Worm (Caenorhabditis elegans) whole organism, late embryonic: ENCODE results near the gene F10C2.3.

ENCODE experiments used
- T23F11.4 ChIP-seq: fragments of 200-800 bp; sonication (Bioruptor generic); optimal IDR thresholded peaks from 2 replicates; lab custom pipeline; 2018; ENCODE audit warnings: mild to moderate bottlenecking, missing genetic modification characterization, missing compliant biosample characterization
- Y22D7AL.16 ChIP-seq: sonication (generic microtip); optimal IDR thresholded peaks from 2 replicates; lab custom pipeline; 2016; ENCODE audit warnings: missing genetic modification characterization, missing compliant biosample characterization
- ahr-1 ChIP-seq: sonication (generic microtip); optimal IDR thresholded peaks from 2 replicates; lab custom pipeline; 2016; ENCODE audit warnings: missing genetic modification characterization, missing compliant biosample characterization
- ama-1 ChIP-seq: fragments of 150-350 bp; optimal IDR thresholded peaks from 2 replicates; lab custom pipeline; 2014
- ceh-18 ChIP-seq: sonication (generic microtip); optimal IDR thresholded peaks from 2 replicates; lab custom pipeline; 2016; ENCODE audit warnings: missing genetic modification characterization, missing compliant biosample characterization
- ceh-19 ChIP-seq: fragments of 200-800 bp; sonication (Bioruptor generic); optimal IDR thresholded peaks from 2 replicates; lab custom pipeline; 2018; ENCODE audit warnings: mild to moderate bottlenecking, missing genetic modification characterization, missing compliant biosample characterization
- ceh-22 ChIP-seq: sonication (generic microtip); optimal IDR thresholded peaks from 2 replicates; lab custom pipeline; 2017; ENCODE audit warnings: missing biosample characterization, missing genetic modification characterization
- ceh-24 ChIP-seq: sonication (generic microtip); optimal IDR thresholded peaks from 2 replicates; lab custom pipeline; 2016; ENCODE audit warnings: mild to moderate bottlenecking, missing genetic modification characterization, missing compliant biosample characterization
- ceh-30 ChIP-seq: fragments of 150-350 bp; optimal IDR thresholded peaks from 2 replicates; lab custom pipeline; 2014; ENCODE audit warnings: missing biosample characterization, missing genetic modification characterization
- ceh-34 ChIP-seq: sonication (generic microtip); optimal IDR thresholded peaks from 2 replicates; lab custom pipeline; 2016; ENCODE audit warnings: mild to moderate bottlenecking, missing genetic modification characterization, missing compliant biosample characterization
- dmd-4 ChIP-seq: sonication (generic microtip); optimal IDR thresholded peaks from 2 replicates; lab custom pipeline; 2016; ENCODE audit warnings: borderline replicate concordance, missing genetic modification characterization, missing compliant biosample characterization
- elt-2 ChIP-seq: sonication (generic microtip); optimal IDR thresholded peaks from 2 replicates; lab custom pipeline; 2016; ENCODE audit warnings: missing genetic modification reagents, missing genetic modification characterization, missing compliant biosample characterization
- elt-4 ChIP-seq: sonication (generic microtip); optimal IDR thresholded peaks from 2 replicates; lab custom pipeline; 2016; ENCODE audit warnings: missing genetic modification characterization, missing compliant biosample characterization
- ets-4 ChIP-seq: sonication (generic microtip); optimal IDR thresholded peaks from 2 replicates; lab custom pipeline; 2016; ENCODE audit warnings: missing genetic modification characterization, missing compliant biosample characterization
- gmeb-2 ChIP-seq: sonication (generic microtip); optimal IDR thresholded peaks from 2 replicates; lab custom pipeline; 2016; ENCODE audit warnings: missing genetic modification characterization, inconsistent platforms, missing compliant biosample characterization
- hlh-30 ChIP-seq: sonication (generic microtip); optimal IDR thresholded peaks from 2 replicates; lab custom pipeline; 2017; ENCODE audit warnings: antibody characterized with exemption, missing genetic modification characterization, missing compliant biosample characterization; ENCODE audit not compliant: insufficient read depth
- hlh-6 ChIP-seq: sonication (generic microtip); optimal IDR thresholded peaks from 2 replicates; lab custom pipeline; 2016; ENCODE audit warnings: missing genotype, missing genetic modification characterization, missing compliant biosample characterization
- hlh-8 ChIP-seq: sonication (generic microtip); optimal IDR thresholded peaks from 2 replicates; lab custom pipeline; 2016; ENCODE audit warnings: missing genotype, missing genetic modification characterization, missing compliant biosample characterization
- lim-6 ChIP-seq: sonication (generic microtip); optimal IDR thresholded peaks from 2 replicates; lab custom pipeline; 2016; ENCODE audit warnings: missing genetic modification characterization, missing compliant biosample characterization
- mec-3 ChIP-seq: sonication (generic microtip); optimal IDR thresholded peaks from 2 replicates; lab custom pipeline; 2016; ENCODE audit warnings: borderline replicate concordance, missing genetic modification characterization, missing compliant biosample characterization
- nfya-1 ChIP-seq: sonication (generic microtip); optimal IDR thresholded peaks from 2 replicates; lab custom pipeline; 2017; ENCODE audit warnings: missing genetic modification characterization, mild to moderate bottlenecking, missing compliant biosample characterization, antibody characterized with exemption, moderate library complexity
- nhr-232 ChIP-seq: sonication (generic microtip); optimal IDR thresholded peaks from 2 replicates; lab custom pipeline; 2016; ENCODE audit warnings: missing genetic modification characterization, missing compliant biosample characterization
- pat-9 ChIP-seq: fragments of 200-800 bp; sonication (Bioruptor generic); optimal IDR thresholded peaks from 2 replicates; lab custom pipeline; 2018; ENCODE audit warnings: mild to moderate bottlenecking, missing genetic modification characterization, moderate library complexity, missing compliant biosample characterization
- pax-1 ChIP-seq: fragments of 150-350 bp; optimal IDR thresholded peaks from 2 replicates; lab custom pipeline; 2014; ENCODE audit warnings: missing biosample characterization, missing genetic modification characterization
- pha-4 ChIP-seq: fragments of 150-350 bp; optimal IDR thresholded peaks from 2 replicates; lab custom pipeline; 2018; ENCODE audit warnings: missing biosample characterization, missing genetic modification reagents, missing genetic modification characterization
- ref-2 ChIP-seq: sonication (generic microtip); optimal IDR thresholded peaks from 2 replicates; lab custom pipeline; 2016; ENCODE audit warnings: missing genetic modification characterization, missing compliant biosample characterization
- rnt-1 ChIP-seq: sonication (generic microtip); optimal IDR thresholded peaks from 2 replicates; lab custom pipeline; 2016; ENCODE audit warnings: missing genetic modification characterization, missing compliant biosample characterization
- sox-4 ChIP-seq: sonication (generic microtip); optimal IDR thresholded peaks from 2 replicates; lab custom pipeline; 2017; ENCODE audit warnings: mild to moderate bottlenecking, missing genetic modification characterization, inconsistent platforms, missing compliant biosample characterization
- syd-9 ChIP-seq: sonication (generic microtip); optimal IDR thresholded peaks from 2 replicates; lab custom pipeline; 2016; ENCODE audit warnings: mild to moderate bottlenecking, missing genetic modification characterization, moderate library complexity, missing compliant biosample characterization
- tbx-2 ChIP-seq: sonication (generic microtip); optimal IDR thresholded peaks from 2 replicates; lab custom pipeline; 2016; ENCODE audit warnings: missing genetic modification characterization, missing compliant biosample characterization
- tbx-7 ChIP-seq: sonication (generic microtip); optimal IDR thresholded peaks from 2 replicates; lab custom pipeline; 2016; ENCODE audit warnings: missing genotype, missing genetic modification characterization, missing compliant biosample characterization
- unc-42 ChIP-seq: sonication (generic microtip); optimal IDR thresholded peaks from 2 replicates; lab custom pipeline; 2016; ENCODE audit warnings: missing genotype, missing genetic modification characterization, missing compliant biosample characterization
- unc-55 ChIP-seq: sonication (generic microtip); optimal IDR thresholded peaks from 2 replicates; lab custom pipeline; 2017; ENCODE audit warnings: missing biosample characterization, missing genetic modification reagents, missing genetic modification characterization
- zip-5 ChIP-seq: sonication (generic microtip); optimal IDR thresholded peaks from 2 replicates; lab custom pipeline; 2016; ENCODE audit warnings: missing genetic modification characterization, missing compliant biosample characterization
- ztf-16 ChIP-seq: sonication (generic microtip); optimal IDR thresholded peaks from 2 replicates; lab custom pipeline; 2017; ENCODE audit warnings: missing genetic modification characterization, missing compliant biosample characterization

The F10C2.3 gene

DNA sequence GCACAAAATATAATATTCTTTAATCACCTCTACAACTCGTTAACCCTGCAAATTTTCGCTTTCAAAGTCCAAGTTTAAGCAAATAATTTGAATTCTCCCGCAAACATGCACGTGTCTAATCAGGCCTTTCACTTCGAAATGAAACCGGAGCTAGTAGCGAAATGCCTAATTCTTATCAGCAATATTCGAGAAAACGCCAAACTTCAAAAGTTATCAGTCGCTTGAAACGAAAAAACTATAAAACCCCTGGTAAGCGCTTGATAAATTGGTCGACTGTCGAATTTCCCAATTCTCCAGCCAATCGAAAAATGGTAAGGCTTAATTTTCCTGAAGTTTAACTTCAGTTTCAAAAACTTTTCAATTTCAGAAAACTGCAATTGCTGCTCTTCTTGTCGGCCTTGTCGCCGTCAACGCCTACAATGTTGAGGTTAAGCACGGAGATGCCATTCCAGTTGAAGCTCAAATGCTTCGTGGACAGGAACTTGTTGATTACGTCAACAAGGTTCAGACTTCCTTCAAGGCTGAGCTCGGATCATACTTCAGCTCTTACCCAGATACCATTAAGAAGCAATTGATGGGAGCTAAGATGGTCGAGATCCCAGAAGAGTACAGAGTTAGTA, 17.1 kb upstream of the F10C2.3 start, which contains the start of gene cpr-9:
Gene cpr-9, plus strand, starts transcription at position 188 of the 620 bp plus-strand sequence.
- TF ChIP-seq elt-4 (tag; lab: Kevin White, UChicago), result no peak
- peak; percentile 51 for TF ChIP-seq elt-2 (tag; lab: Kevin White, UChicago)
- TF ChIP-seq, all 69 proteins: peak for 1

ce11 chrV:12004501-12004940, 15.6 kb upstream of the F10C2.3 start:
- TF ChIP-seq ztf-16 (no peak), gmeb-2 (tag; lab: Kevin White, UChicago) (no peak), Y22D7AL.16 (no peak), ceh-34 (no peak), elt-2 (tag; lab: Kevin White, UChicago) (no peak), ahr-1 (no peak), T23F11.4 (no peak)

DNA sequence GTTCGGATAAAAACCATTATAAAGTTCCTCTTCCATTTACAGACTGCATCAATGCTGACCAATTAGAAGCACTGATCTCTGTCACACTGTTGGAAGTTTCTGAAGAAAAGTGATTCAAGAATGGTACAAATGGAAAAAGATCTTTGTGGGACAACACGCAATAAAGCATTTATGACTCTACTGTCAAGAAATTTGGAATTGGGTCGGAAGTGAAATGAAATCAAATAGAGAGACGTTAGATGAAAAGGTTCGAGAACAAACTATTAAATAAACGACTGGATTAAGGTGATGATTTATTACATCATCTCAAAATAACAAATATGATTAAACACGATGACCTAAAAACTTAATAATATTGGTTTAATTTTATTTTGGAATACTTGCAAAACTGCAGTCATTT, 13.6 kb upstream of the F10C2.3 start, which contains the start of gene F57F5.3:
Gene F57F5.3, minus strand, starts transcription at position 101 of the 400 bp plus-strand sequence.
- no peak for TF ChIP-seq elt-2 (tag; lab: Kevin White, UChicago)
- TF ChIP-seq unc-42 (tag; lab: Kevin White, UChicago), result no peak
- no peak for TF ChIP-seq pha-4 (tag; lab: Kevin White, UChicago)
- no peak for TF ChIP-seq nfya-1
- no peak for TF ChIP-seq tbx-7 (tag; lab: Kevin White, UChicago)
- no peak for TF ChIP-seq ama-1 (lab: Kevin White, UChicago)

DNA sequence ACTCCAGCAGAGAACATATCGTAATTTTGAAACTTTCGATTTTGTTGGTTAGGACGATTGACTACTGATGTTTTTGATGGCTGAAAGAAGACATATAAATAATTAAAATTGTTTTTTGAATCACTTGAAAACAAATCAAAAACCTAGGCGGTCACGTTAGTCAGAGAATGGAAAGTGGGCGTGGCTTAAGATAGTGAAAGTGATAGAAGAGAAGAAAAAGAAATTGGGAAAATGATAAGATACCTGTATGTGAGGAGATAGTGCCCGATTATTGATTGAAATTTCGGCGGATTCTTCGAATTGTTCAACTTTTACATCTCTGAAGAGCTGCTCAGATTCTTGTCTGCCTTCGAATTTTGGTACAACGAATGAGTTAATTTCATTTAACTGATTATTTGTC, 8.4 kb upstream of the F10C2.3 start:
- no peak for TF ChIP-seq dmd-4 (tag; lab: Kevin White, UChicago)
- TF ChIP-seq ets-4 (tag; lab: Kevin White, UChicago), result no peak
- no peak for TF ChIP-seq ceh-30 (tag; lab: Kevin White, UChicago)
- no peak for TF ChIP-seq nfya-1
- no peak for TF ChIP-seq ref-2 (tag; lab: Kevin White, UChicago)
- no peak for TF ChIP-seq ahr-1
- no peak for TF ChIP-seq nhr-232
- TF ChIP-seq unc-55, result no peak
- TF ChIP-seq hlh-8 (tag; lab: Kevin White, UChicago), result no peak
- TF ChIP-seq tbx-7 (tag; lab: Kevin White, UChicago), result no peak
- no peak for TF ChIP-seq rnt-1 (tag; lab: Kevin White, UChicago)

DNA sequence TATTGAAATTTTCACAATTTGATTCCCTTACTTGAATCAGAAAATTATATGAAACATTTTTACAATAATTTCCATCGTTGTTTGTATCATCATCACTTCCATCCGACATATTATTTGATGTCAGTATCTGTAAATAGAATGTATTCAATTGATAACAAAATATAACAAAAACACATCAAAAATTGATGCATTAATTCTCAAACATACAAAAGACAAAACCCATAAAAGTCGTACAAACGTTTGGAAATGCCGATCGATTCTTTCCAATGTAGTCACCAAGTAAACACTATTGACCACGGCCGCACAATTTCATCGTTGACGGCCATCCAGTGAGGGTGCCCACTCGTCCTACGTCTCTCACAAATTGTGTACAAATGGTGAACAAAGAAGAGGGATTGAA, 6.8 kb upstream of the F10C2.3 start, which contains the start of gene add-2:
Gene add-2, minus strand, starts transcription at position 109 of the 400 bp plus-strand sequence.
- TF ChIP-seq ceh-18 (no peak), ama-1 (lab: Kevin White, UChicago) (no peak), syd-9 (tag; lab: Kevin White, UChicago) (no peak), hlh-6 (tag; lab: Kevin White, UChicago) (no peak), lim-6 (tag; lab: Kevin White, UChicago) (no peak), ceh-34 (no peak), mec-3 (tag; lab: Kevin White, UChicago) (no peak), zip-5 (tag; lab: Kevin White, UChicago) (no peak), sox-4 (no peak)

ce11 chrV:12020940-12021339, 814 bp downstream of the F10C2.3 start:
- no peak for TF ChIP-seq tbx-2 (tag; lab: Kevin White, UChicago)
- no peak for TF ChIP-seq elt-4 (tag; lab: Kevin White, UChicago)
- TF ChIP-seq ceh-22 (tag; lab: Kevin White, UChicago), result no peak
- TF ChIP-seq elt-2 (tag; lab: Kevin White, UChicago), result no peak
- TF ChIP-seq pax-1 (tag; lab: Kevin White, UChicago), result no peak
- TF ChIP-seq ceh-19 (GFP tag; lab: Kevin White, UChicago), result no peak
- no peak for TF ChIP-seq ref-2 (tag; lab: Kevin White, UChicago)
- no peak for TF ChIP-seq pat-9 (tag; lab: Kevin White, UChicago)
- no peak for TF ChIP-seq hlh-30
- no peak for TF ChIP-seq ceh-24 (tag; lab: Kevin White, UChicago)
